Fruit fly (Drosophila melanogaster): ENCODE measurements around the gene mthl10.

mthl10 gene

DNA sequence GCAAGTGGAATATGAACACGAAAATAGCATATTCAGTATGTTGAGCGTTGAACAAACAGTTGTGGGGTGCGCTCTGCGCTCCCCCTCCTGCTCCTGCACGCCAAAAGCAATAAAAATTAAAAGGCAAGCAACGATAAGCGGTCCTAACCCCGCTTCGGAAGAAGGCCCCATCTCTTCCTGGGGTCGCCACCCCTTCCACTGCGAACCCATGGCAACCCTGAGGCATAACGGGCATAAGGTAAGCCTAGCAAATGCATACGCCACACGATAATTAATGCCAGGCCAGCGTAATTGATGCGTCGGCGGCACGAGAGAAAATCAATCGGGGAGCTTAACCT is 5.7 kb upstream of the mthl10 start (continued):
- TF ChIP-seq dysf (GFP tag; IDR thresholded peaks at IDR 0.05) (no peak), CG6854 (GFP tag; optimal IDR thresholded peaks at IDR 0.05) (no peak), CG17829 (tag; optimal IDR thresholded peaks at IDR 0.05) (no peak), gce (GFP tag; IDR thresholded peaks at IDR 0.05) (no peak), CG32767 (GFP tag; IDR thresholded peaks at IDR 0.05) (no peak), CG15514 (GFP tag; optimal IDR thresholded peaks at IDR 0.05) (no peak), Side (GFP tag; optimal IDR thresholded peaks at IDR 0.05) (no peak), ato (GFP tag; IDR thresholded peaks at IDR 0.05; ENCODE audit: partially characterized antibody) (no peak)

DNA sequence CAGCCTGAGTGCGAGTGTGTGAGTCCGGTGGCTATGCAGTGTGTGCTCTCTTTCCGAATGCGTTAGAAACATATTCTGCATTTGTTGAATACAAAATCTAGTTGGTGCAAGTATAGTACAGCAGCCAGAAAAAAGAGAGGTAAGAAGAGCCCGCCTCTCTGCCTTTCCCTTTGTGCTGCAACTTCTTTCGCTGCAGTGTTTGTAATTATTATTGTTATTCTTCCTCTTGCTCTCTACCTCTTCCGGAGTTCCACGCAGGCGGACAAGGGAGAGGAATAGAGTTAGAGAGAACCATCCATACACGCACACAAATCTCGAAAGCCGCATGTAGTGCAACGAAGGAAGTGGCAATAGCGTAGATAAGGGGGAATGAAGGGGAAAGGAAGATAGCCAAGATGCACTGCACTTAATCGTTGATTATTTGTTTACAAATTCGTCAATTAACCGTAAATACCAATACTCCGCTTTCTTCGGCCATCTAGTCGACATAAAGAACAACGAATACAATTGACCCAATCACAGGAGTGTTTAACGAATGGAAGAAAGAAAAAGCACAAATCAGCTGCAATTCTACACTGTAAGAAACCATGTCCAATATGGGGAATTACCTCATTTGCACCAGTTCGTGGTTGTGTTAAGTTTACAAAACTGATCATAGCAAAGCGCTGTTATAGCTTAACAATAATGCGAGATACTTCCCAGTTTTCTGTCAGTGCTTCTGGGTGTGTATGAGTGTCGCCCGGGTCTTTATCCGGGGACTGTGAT is 5.1 kb upstream of the mthl10 start:
- TF ChIP-seq CG2116 (GFP tag; optimal IDR thresholded peaks at IDR 0.05) (no peak), Atf-2 (GFP tag; optimal IDR thresholded peaks at IDR 0.05) (peak; percentile 67), gro (GFP tag; optimal IDR thresholded peaks at IDR 0.05) (no peak), CG18262 (tag; optimal IDR thresholded peaks at IDR 0.05) (peak; percentile 86), Ada2b (GFP tag; IDR thresholded peaks at IDR 0.05) (peak; percentile 59), otp (GFP tag; IDR thresholded peaks at IDR 0.05) (no peak; the same call in 1 of the 3 replicates), CG6854 (GFP tag; optimal IDR thresholded peaks at IDR 0.05) (no peak), chm (GFP tag; IDR thresholded peaks at IDR 0.05) (peak; percentile 88), CG34422 (GFP tag; IDR thresholded peaks at IDR 0.05) (peak; percentile 67; the same call in 1 of the 3 replicates), tap (tag; optimal IDR thresholded peaks at IDR 0.05) (peak; percentile 62), Dll (GFP tag; IDR thresholded peaks at IDR 0.05; ENCODE audit: partially characterized antibody) (no peak), CG14710 (tag; optimal IDR thresholded peaks at IDR 0.05) (peak; percentile 82), unpg (GFP tag; optimal IDR thresholded peaks at IDR 0.05) (peak; percentile 70), HHEX (GFP tag; optimal IDR thresholded peaks at IDR 0.05) (peak; percentile 60), stc (GFP tag; IDR thresholded peaks at IDR 0.05) (peak; percentile 68), sc (optimal IDR thresholded peaks at IDR 0.05) (no peak), sc (GFP tag; optimal IDR thresholded peaks at IDR 0.05) (peak; percentile 78), NC2α (GFP tag; optimal IDR thresholded peaks at IDR 0.05) (no peak), odd (GFP tag; optimal IDR thresholded peaks at IDR 0.05) (peak; percentile 12), ERR (GFP tag; optimal IDR thresholded peaks at IDR 0.05) (no peak), pfk (GFP tag; optimal IDR thresholded peaks at IDR 0.05) (no peak), CG15269 (tag; optimal IDR thresholded peaks at IDR 0.05) (peak; percentile 26), esg (GFP tag; conservative IDR thresholded peaks at IDR 0.05) (peak; percentile 55; the same call in 1 of the 2 replicates), CG11560 (tag; IDR thresholded peaks at IDR 0.05) (no peak), Hand (GFP tag; optimal IDR thresholded peaks at IDR 0.05) (no peak), CG12219 (GFP tag; optimal IDR thresholded peaks at IDR 0.05) (peak; percentile 71), ssp (GFP tag; IDR thresholded peaks at IDR 0.05) (peak; percentile 65), chn (GFP tag; optimal IDR thresholded peaks at IDR 0.05) (peak; percentile 74), stwl (tag; optimal IDR thresholded peaks at IDR 0.05) (no peak), insv (GFP tag; optimal IDR thresholded peaks at IDR 0.05) (no peak), cato (GFP tag; optimal IDR thresholded peaks at IDR 0.05; ENCODE audit: borderline replicate concordance) (peak; percentile 58), CG17359 (tag; optimal IDR thresholded peaks at IDR 0.05) (peak; percentile 83), z (GFP tag; IDR thresholded peaks at IDR 0.05) (0 out of 3 replicates have a peak, but pooled peaks have one; percentile 36), CG7963 (GFP tag; IDR thresholded peaks at IDR 0.05; ENCODE audit: partially characterized antibody) (no peak), so (GFP tag; IDR thresholded peaks at IDR 0.05) (peak; percentile 27; the same call in 1 of the 3 replicates), lbe (GFP tag; optimal IDR thresholded peaks at IDR 0.05) (peak; percentile 36), dan (GFP tag; IDR thresholded peaks at IDR 0.05) (no peak), scrt (GFP tag; optimal IDR thresholded peaks at IDR 0.05) (no peak), CG8388 (GFP tag; optimal IDR thresholded peaks at IDR 0.05) (peak; percentile 65), CG2875 (GFP tag; optimal IDR thresholded peaks at IDR 0.05) (peak; percentile 61), danr (GFP tag; IDR thresholded peaks at IDR 0.05) (no peak)
